Fruit fly (Drosophila melanogaster) whole organism, wandering third instar larva: ENCODE results near the gene CG3434.

Source experiments
- Abd-B ChIP-seq: fragments of >200 bp; optimal IDR thresholded peaks from 2 replicates; lab custom pipeline; 2017; ENCODE audit warnings: missing biosample characterization, missing genetic modification characterization
- CG32264 ChIP-seq: fragments of 200-800 bp; sonication (Bioruptor generic); optimal IDR thresholded peaks from 2 replicates; lab custom pipeline; 2016; ENCODE audit warnings: missing biosample characterization, missing genetic modification characterization
- CG9705 ChIP-seq: fragments of 200-800 bp; sonication (Bioruptor generic); optimal IDR thresholded peaks from 2 replicates; lab custom pipeline; 2018; ENCODE audit warnings: missing biosample characterization, mild to moderate bottlenecking, missing genetic modification characterization
- CrebA ChIP-seq: fragments of 200-800 bp; sonication (Bioruptor generic); optimal IDR thresholded peaks from 2 replicates; lab custom pipeline; 2016; ENCODE audit warnings: missing biosample characterization, mild to moderate bottlenecking, missing genetic modification characterization, borderline replicate concordance
- Dfd ChIP-seq: fragments of >200 bp; optimal IDR thresholded peaks from 2 replicates; lab custom pipeline; 2017; ENCODE audit warnings: missing biosample characterization, missing genetic modification characterization
- Dif ChIP-seq: fragments of 200-275, 200-300 bp; sonication (Bioruptor generic); optimal IDR thresholded peaks from 2 replicates; lab custom pipeline; 2018; ENCODE audit warnings: missing biosample characterization, missing genetic modification characterization; ENCODE audit not compliant: partially characterized antibody
- HLH106 ChIP-seq: fragments of 200-800 bp; optimal IDR thresholded peaks from 3 replicates; lab custom pipeline; 2019; ENCODE audit warnings: missing biosample characterization, mild to moderate bottlenecking, missing genetic modification characterization, moderate library complexity
- Hr78 ChIP-seq: fragments of >200 bp; optimal IDR thresholded peaks from 2 replicates; lab custom pipeline; 2017; ENCODE audit warnings: missing biosample characterization, missing genetic modification characterization
- Hr83 ChIP-seq: fragments of 200-300 bp; sonication (Bioruptor generic); optimal IDR thresholded peaks from 2 replicates; lab custom pipeline; 2016; ENCODE audit warnings: missing biosample characterization, mild to moderate bottlenecking, missing genetic modification characterization, moderate library complexity; ENCODE audit not compliant: poor library complexity, severe bottlenecking
- Jra ChIP-seq: sonication (Bioruptor generic); optimal IDR thresholded peaks from 2 replicates; lab custom pipeline; 2016; ENCODE audit warnings: missing biosample characterization, missing genetic modification characterization
- Mio ChIP-seq: sonication (Bioruptor generic); optimal IDR thresholded peaks from 2 replicates; lab custom pipeline; 2016; ENCODE audit warnings: missing biosample characterization, missing genetic modification characterization
- Myc ChIP-seq: fragments of >200 bp; optimal IDR thresholded peaks from 2 replicates; lab custom pipeline; 2017
- N ChIP-seq: fragments of >200 bp; optimal IDR thresholded peaks from 2 replicates; lab custom pipeline; 2018; ENCODE audit warnings: missing biosample characterization, missing external identifiers, missing genetic modification characterization
- OdsH ChIP-seq: fragments of 200-800 bp; sonication (Bioruptor generic); optimal IDR thresholded peaks from 2 replicates; lab custom pipeline; 2016; ENCODE audit warnings: missing biosample characterization, mild to moderate bottlenecking, missing genetic modification characterization
- Rel ChIP-seq, 2 experiments: fragments of 200-800 bp; sonication (Bioruptor generic) in 1 of 2; optimal IDR thresholded peaks; 2 replicates in 1 of 2; 3 replicates in 1 of 2; lab custom pipeline; 2016 to 2019; ENCODE audit warnings: mild to moderate bottlenecking in 2 of 2, missing biosample characterization in 2 of 2, missing genetic modification characterization in 2 of 2, moderate library complexity in 1 of 2
- Sp1 ChIP-seq: fragments of 200-800 bp; sonication (Bioruptor generic); optimal IDR thresholded peaks from 3 replicates; lab custom pipeline; 2019; ENCODE audit warnings: missing biosample characterization, mild to moderate bottlenecking, missing genetic modification characterization, moderate library complexity
- Vsx2 ChIP-seq: fragments of 200-300, 225-300 bp; sonication (Bioruptor generic); optimal IDR thresholded peaks from 2 replicates; lab custom pipeline; 2018; ENCODE audit warnings: missing biosample characterization, missing genetic modification characterization; ENCODE audit not compliant: partially characterized antibody
- br ChIP-seq: fragments of 200-800 bp; sonication (Bioruptor generic); optimal IDR thresholded peaks from 2 replicates; lab custom pipeline; 2016; ENCODE audit warnings: missing biosample characterization, missing genetic modification characterization
- brk ChIP-seq: fragments of 200-800 bp; sonication (Bioruptor generic); optimal IDR thresholded peaks from 2 replicates; lab custom pipeline; 2016; ENCODE audit warnings: missing biosample characterization, mild to moderate bottlenecking, missing genetic modification characterization
- dl ChIP-seq, 2 experiments: fragments of 175-275, 200-275 bp in 1 of 2; fragments of 200-275 bp in 1 of 2; sonication (Bioruptor generic); optimal IDR thresholded peaks; lab custom pipeline; 2018; ENCODE audit warnings: mild to moderate bottlenecking in 2 of 2, missing biosample characterization in 2 of 2, missing genetic modification characterization in 2 of 2, moderate library complexity in 2 of 2; ENCODE audit not compliant: partially characterized antibody in 2 of 2, insufficient read depth in 1 of 2
- dmrt93B ChIP-seq: fragments of 200-800 bp; sonication (Bioruptor generic); optimal IDR thresholded peaks from 2 replicates; lab custom pipeline; 2018; ENCODE audit warnings: missing biosample characterization, mild to moderate bottlenecking, missing genetic modification characterization
- dsf ChIP-seq: sonication (Bioruptor generic); optimal IDR thresholded peaks from 2 replicates; lab custom pipeline; 2016; ENCODE audit warnings: missing biosample characterization, missing genetic modification characterization, borderline replicate concordance
- ey ChIP-seq: fragments of 200-800 bp; sonication (Bioruptor generic); optimal IDR thresholded peaks from 2 replicates; lab custom pipeline; 2016; ENCODE audit warnings: missing biosample characterization, missing genetic modification characterization
- foxo ChIP-seq, 2 experiments: fragments of 200-800 bp; sonication (Bioruptor generic); optimal IDR thresholded peaks; 2 replicates in 1 of 2; 3 replicates in 1 of 2; lab custom pipeline; 2016 to 2017; ENCODE audit warnings: missing biosample characterization in 2 of 2, missing genetic modification characterization in 2 of 2
- fru ChIP-seq: fragments of 200-800 bp; sonication (Bioruptor generic); optimal IDR thresholded peaks from 3 replicates; lab custom pipeline; 2016; ENCODE audit warnings: missing biosample characterization, mild to moderate bottlenecking, missing genetic modification characterization
- h ChIP-seq: fragments of 200-800 bp; sonication (Bioruptor generic); optimal IDR thresholded peaks from 3 replicates; lab custom pipeline; 2016; ENCODE audit warnings: missing biosample characterization, mild to moderate bottlenecking, missing genetic modification characterization
- jim ChIP-seq: fragments of 175-275, 200-325 bp; sonication (Bioruptor generic); optimal IDR thresholded peaks from 2 replicates; lab custom pipeline; 2016; ENCODE audit warnings: missing biosample characterization, mild to moderate bottlenecking, missing genetic modification characterization
- lola ChIP-seq: fragments of >200 bp; optimal IDR thresholded peaks from 2 replicates; lab custom pipeline; 2017; ENCODE audit warnings: missing biosample characterization, missing genetic modification characterization
- pan ChIP-seq: fragments of >200 bp; optimal IDR thresholded peaks from 2 replicates; lab custom pipeline; 2017
- psq ChIP-seq: fragments of 200-800 bp; sonication (Bioruptor generic); optimal IDR thresholded peaks from 3 replicates; lab custom pipeline; 2017; ENCODE audit warnings: missing biosample characterization, mild to moderate bottlenecking, missing genetic modification characterization, moderate library complexity
- sage ChIP-seq: fragments of 200-800 bp; sonication (Bioruptor generic); optimal IDR thresholded peaks from 2 replicates; lab custom pipeline; 2016; ENCODE audit warnings: missing biosample characterization, mild to moderate bottlenecking, missing genetic modification characterization
- sv ChIP-seq: fragments of 200-800 bp; sonication (Bioruptor generic); optimal IDR thresholded peaks from 3 replicates; lab custom pipeline; 2016; ENCODE audit warnings: missing biosample characterization, missing genetic modification characterization
- tai ChIP-seq: sonication (Bioruptor generic); optimal IDR thresholded peaks from 2 replicates; lab custom pipeline; 2016; ENCODE audit warnings: missing biosample characterization, missing genetic modification characterization
- usp ChIP-seq: fragments of >200 bp; optimal IDR thresholded peaks from 2 replicates; lab custom pipeline; 2017; ENCODE audit warnings: missing biosample characterization, missing genetic modification characterization
- woc ChIP-seq: sonication (Bioruptor generic); optimal IDR thresholded peaks from 2 replicates; lab custom pipeline; 2016; ENCODE audit warnings: missing biosample characterization, mild to moderate bottlenecking, missing genetic modification characterization

Gene CG3434

dm6 chr3L:9420054-9420818, 40.4 kb downstream of the CG3434 start (continued):
- TF ChIP-seq Hr78 (GFP tag; lab: Kevin White, UChicago) (no peak), jim (GFP tag; lab: Kevin White, UChicago) (no peak), Jra (GFP tag; lab: Kevin White, UChicago) (peak; percentile 88), usp (GFP tag; lab: Kevin White, UChicago) (no peak), CG32264 (GFP tag; lab: Kevin White, UChicago) (peak; percentile 86), sv (GFP tag; lab: Kevin White, UChicago) (no peak), lola (GFP tag; lab: Kevin White, UChicago) (no peak), Hr83 (GFP tag; lab: Kevin White, UChicago) (no peak), Myc (lab: Kevin White, UChicago) (no peak), Abd-B (GFP tag; lab: Kevin White, UChicago) (no peak), ey (GFP tag; lab: Kevin White, UChicago) (peak; percentile 93)
- TF ChIP-seq, all 38 proteins: peak for 23

DNA sequence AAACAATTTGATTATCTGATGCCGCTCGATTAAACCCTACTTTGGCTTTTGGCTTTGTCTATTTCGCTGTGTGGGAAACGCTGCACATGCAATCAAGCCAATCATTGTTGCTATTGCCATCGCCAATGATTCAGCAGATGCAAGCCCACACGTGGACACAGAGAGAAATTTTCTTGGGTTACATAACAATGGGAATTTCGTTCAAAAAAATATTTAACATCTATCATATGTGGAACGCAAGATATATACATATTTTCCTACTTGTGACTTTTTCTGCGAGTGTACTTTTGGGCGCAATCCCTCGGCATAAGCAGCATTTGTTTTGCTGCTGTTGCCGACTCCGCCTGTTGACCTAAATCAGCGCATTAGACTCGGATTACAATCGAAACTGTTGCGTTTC, 41.3 kb downstream of the CG3434 start:
- TF ChIP-seq br (no peak), Abd-B (GFP tag; lab: Kevin White, UChicago) (no peak), usp (GFP tag; lab: Kevin White, UChicago) (no peak), psq (GFP tag; lab: Kevin White, UChicago) (no peak), tai (GFP tag; lab: Kevin White, UChicago) (no peak), OdsH (GFP tag; lab: Kevin White, UChicago) (no peak), h (peak; percentile 37), Myc (lab: Kevin White, UChicago) (no peak), Jra (GFP tag; lab: Kevin White, UChicago) (no peak)
- TF ChIP-seq, all 38 proteins: peak for 1

DNA sequence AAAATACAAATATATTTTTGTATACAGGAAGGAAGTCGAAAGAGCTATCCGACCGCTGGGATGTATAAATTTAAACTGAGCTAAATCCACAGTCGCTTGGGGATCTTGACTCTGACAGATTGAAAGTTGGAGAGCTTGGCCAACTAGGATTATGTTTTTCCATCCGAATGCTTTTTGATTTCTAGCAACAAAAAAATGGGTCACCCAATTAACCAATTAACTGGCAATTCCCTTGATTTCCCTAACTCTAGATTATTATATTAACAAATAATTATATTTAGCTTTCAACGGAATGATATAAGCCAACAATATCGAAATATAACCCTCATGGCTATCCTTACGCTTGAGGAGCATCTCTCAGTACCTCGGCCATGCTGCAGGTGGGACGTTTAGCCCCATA, 43.3 kb downstream of the CG3434 start, which contains the start of gene CG3982:
Gene CG3982 (minus strand): TSS at position 101 of the 400 bp plus-strand sequence.
- TF ChIP-seq usp (GFP tag; lab: Kevin White, UChicago) = no peak
- no peak for TF ChIP-seq Dfd (GFP tag; lab: Kevin White, UChicago)
- TF ChIP-seq tai (GFP tag; lab: Kevin White, UChicago) = no peak
- TF ChIP-seq CG32264 (GFP tag; lab: Kevin White, UChicago) = no peak
- TF ChIP-seq dl (GFP tag; optimal IDR thresholded peaks at IDR 0.05; lab: Kevin White, UChicago; ENCODE audit: insufficient read depth in 1 of 2, partially characterized antibody in 2 of 2) = no peak
- TF ChIP-seq sage (GFP tag; lab: Kevin White, UChicago) = no peak
- no peak for TF ChIP-seq Rel (GFP tag; optimal IDR thresholded peaks at IDR 0.05; lab: Kevin White, UChicago)
- TF ChIP-seq Rel (tag; optimal IDR thresholded peaks at IDR 0.05; lab: Kevin White, UChicago) = no peak
- no peak for TF ChIP-seq foxo (GFP tag; optimal IDR thresholded peaks at IDR 0.05; lab: Kevin White, UChicago)
- no peak for TF ChIP-seq jim (GFP tag; lab: Kevin White, UChicago)
- no peak for TF ChIP-seq brk (GFP tag; lab: Kevin White, UChicago)
- no peak for TF ChIP-seq br
- TF ChIP-seq CG9705 = no peak
- no peak for TF ChIP-seq Vsx2 (GFP tag; lab: Kevin White, UChicago)
- TF ChIP-seq Abd-B (GFP tag; lab: Kevin White, UChicago) = no peak
- TF ChIP-seq dmrt93B (GFP tag; lab: Kevin White, UChicago) = no peak
- no peak for TF ChIP-seq psq (GFP tag; lab: Kevin White, UChicago)
- TF ChIP-seq woc (GFP tag; lab: Kevin White, UChicago) = no peak
- TF ChIP-seq, all 38 proteins: peak for 0

- TF ChIP-seq woc (GFP tag; lab: Kevin White, UChicago) (peak; percentile 66), brk (GFP tag; lab: Kevin White, UChicago) (peak; percentile 86), HLH106 (tag; lab: Kevin White, UChicago) (peak; percentile 84), br (peak; percentile 78), Sp1 (GFP tag; lab: Kevin White, UChicago) (peak; percentile 76), dl (GFP tag; optimal IDR thresholded peaks at IDR 0.05; lab: Kevin White, UChicago; ENCODE audit: insufficient read depth in 1 of 2, partially characterized antibody in 2 of 2) (no peak), Dif (no peak), CG9705 (peak; percentile 77), fru (peak; percentile 61), CrebA (GFP tag; lab: Kevin White, UChicago) (no peak), Vsx2 (GFP tag; lab: Kevin White, UChicago) (no peak), CG32264 (GFP tag; lab: Kevin White, UChicago) (no peak), ey (GFP tag; lab: Kevin White, UChicago) (peak; percentile 81), usp (GFP tag; lab: Kevin White, UChicago) (no peak), N (GFP tag; lab: Kevin White, UChicago) (no peak), pan (lab: Kevin White, UChicago) (no peak), lola (GFP tag; lab: Kevin White, UChicago) (no peak), Rel (GFP tag; optimal IDR thresholded peaks at IDR 0.05; lab: Kevin White, UChicago) (no peak), Rel (tag; optimal IDR thresholded peaks at IDR 0.05; lab: Kevin White, UChicago) (peak; percentile 60), Hr83 (GFP tag; lab: Kevin White, UChicago) (peak; percentile 22), dmrt93B (GFP tag; lab: Kevin White, UChicago) (no peak), Abd-B (GFP tag; lab: Kevin White, UChicago) (no peak), Dfd (GFP tag; lab: Kevin White, UChicago) (no peak), dsf (peak; percentile 71), Myc (lab: Kevin White, UChicago) (no peak), OdsH (GFP tag; lab: Kevin White, UChicago) (peak; percentile 77), Mio (no peak), jim (GFP tag; lab: Kevin White, UChicago) (no peak), sage (GFP tag; lab: Kevin White, UChicago) (peak; percentile 56)
Observed at dm6 chr3L:9410754-9411423, 49.7 kb downstream of the CG3434 start, which contains the start of the genes CG4022 and Cpsf5. CG4022 (minus strand) TSS chr3L:9410832. Cpsf5 (plus strand) TSS chr3L:9411038.
